Worm (Caenorhabditis elegans): ENCODE measurements around the gene fbxb-104.

Gene fbxb-104

DNA sequence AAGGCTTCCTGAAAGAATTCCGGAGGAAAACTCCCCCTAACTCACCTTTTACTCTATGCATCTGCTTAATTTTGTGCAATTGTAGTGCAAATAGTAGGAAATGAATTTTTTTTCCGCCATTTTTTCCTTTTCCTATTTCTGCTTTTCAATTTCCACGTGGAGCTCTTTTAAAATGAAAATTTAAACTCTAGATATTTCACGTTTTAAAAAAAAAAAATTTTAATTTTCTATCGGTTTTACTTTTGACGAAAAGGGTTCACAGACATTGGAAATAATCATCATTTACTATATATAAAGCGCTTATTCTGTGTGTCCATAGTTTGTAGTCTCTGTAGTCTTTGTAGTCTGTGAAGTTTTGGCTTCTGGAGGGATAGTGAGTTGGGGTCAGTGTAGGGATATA is 4.5 kb upstream of the fbxb-104 start, which contains the start of gene Y49F6B.8:
Gene Y49F6B.8, minus strand, starts transcription at position 101 of the 400 bp plus-strand sequence.
- no peak for TF ChIP-seq zip-8 (tag; optimal IDR thresholded peaks at IDR 0.05)
- TF ChIP-seq M03D4.4 (tag; optimal IDR thresholded peaks at IDR 0.05) = no peak
- TF ChIP-seq hlh-1 (tag; optimal IDR thresholded peaks at IDR 0.05) = no peak
- TF ChIP-seq sem-2 (GFP tag; optimal IDR thresholded peaks at IDR 0.05) = no peak
- no peak for TF ChIP-seq bed-3 (GFP tag; optimal IDR thresholded peaks at IDR 0.05)
- TF ChIP-seq unc-39 (tag; optimal IDR thresholded peaks at IDR 0.05) = no peak
- TF ChIP-seq ceh-43 (GFP tag; optimal IDR thresholded peaks at IDR 0.05) = no peak
- no peak for TF ChIP-seq nhr-2 (tag; optimal IDR thresholded peaks at IDR 0.05)
- no peak for TF ChIP-seq mls-2 (tag; optimal IDR thresholded peaks at IDR 0.05)
- TF ChIP-seq lin-32 (GFP tag; optimal IDR thresholded peaks at IDR 0.05) = no peak

ce11 chrII:3476536-3476935 is 535 bp downstream of the fbxb-104 start:
- no peak for TF ChIP-seq lin-32 (GFP tag; optimal IDR thresholded peaks at IDR 0.05)
- no peak for TF ChIP-seq nhr-76 (tag; optimal IDR thresholded peaks at IDR 0.05)
- TF ChIP-seq pha-4 (tag; optimal IDR thresholded peaks at IDR 0.05) = no peak
- TF ChIP-seq ceh-83 (GFP tag; optimal IDR thresholded peaks at IDR 0.05) = no peak
- no peak for TF ChIP-seq flh-1 (GFP tag; optimal IDR thresholded peaks at IDR 0.05)
- TF ChIP-seq ceh-43 (GFP tag; optimal IDR thresholded peaks at IDR 0.05) = no peak
- TF ChIP-seq ceh-39 (tag; optimal IDR thresholded peaks at IDR 0.05) = no peak
- TF ChIP-seq nhr-2 (tag; optimal IDR thresholded peaks at IDR 0.05) = no peak
- no peak for TF ChIP-seq M03D4.4 (tag; optimal IDR thresholded peaks at IDR 0.05)
- no peak for TF ChIP-seq elt-3 (tag; optimal IDR thresholded peaks at IDR 0.05)
- no peak for TF ChIP-seq zip-8 (tag; optimal IDR thresholded peaks at IDR 0.05)
- no peak for TF ChIP-seq drap-1 (GFP tag; optimal IDR thresholded peaks at IDR 0.05)
- no peak for TF ChIP-seq unc-120 (tag; optimal IDR thresholded peaks at IDR 0.05; ENCODE audit: poor library complexity, severe bottlenecking)

DNA sequence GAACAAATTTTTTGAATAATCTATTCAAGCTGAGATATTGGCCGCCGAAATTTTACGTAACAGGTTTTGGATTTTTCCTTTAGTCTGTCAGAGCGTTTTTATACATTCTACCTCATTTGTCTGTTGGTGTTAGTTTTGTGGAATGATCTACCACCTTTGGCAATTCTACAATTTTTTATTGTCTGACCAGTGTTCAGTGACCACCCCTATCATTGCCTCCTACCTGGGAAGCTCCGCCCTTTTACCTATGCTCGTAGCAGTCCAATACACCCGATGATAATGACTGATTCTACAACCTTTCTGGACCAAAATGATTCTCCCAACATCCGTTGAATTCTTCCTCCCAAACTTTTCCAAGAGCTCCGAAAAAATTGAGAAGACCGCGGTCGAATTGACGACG is 3.3 kb downstream of the fbxb-104 start, which contains the start of gene sdz-32:
Gene sdz-32, plus strand, starts transcription at position 301 of the 400 bp plus-strand sequence.
- TF ChIP-seq ceh-83 (GFP tag; optimal IDR thresholded peaks at IDR 0.05) (no peak), snpc-4 (tag; optimal IDR thresholded peaks at IDR 0.05) (no peak), flh-1 (GFP tag; optimal IDR thresholded peaks at IDR 0.05) (no peak), unc-39 (tag; optimal IDR thresholded peaks at IDR 0.05) (no peak), nhr-237 (tag; optimal IDR thresholded peaks at IDR 0.05) (no peak), mls-2 (tag; optimal IDR thresholded peaks at IDR 0.05) (no peak), hlh-1 (tag; optimal IDR thresholded peaks at IDR 0.05) (no peak), lsy-2 (tag; optimal IDR thresholded peaks at IDR 0.05) (no peak), tbx-8 (GFP tag; optimal IDR thresholded peaks at IDR 0.05) (no peak)

ce11 chrII:3472817-3473216 is 4.3 kb downstream of the fbxb-104 start, which contains the start of gene Y49F6B.6:
Gene Y49F6B.6 (plus strand): TSS chrII:3473117.
- no peak for TF ChIP-seq blmp-1 (tag; optimal IDR thresholded peaks at IDR 0.05)
- TF ChIP-seq elt-1 (tag; optimal IDR thresholded peaks at IDR 0.05; ENCODE audit: borderline replicate concordance, insufficient read depth) = no peak
- TF ChIP-seq ceh-83 (GFP tag; optimal IDR thresholded peaks at IDR 0.05) = no peak
- no peak for TF ChIP-seq ceh-43 (GFP tag; optimal IDR thresholded peaks at IDR 0.05)
- TF ChIP-seq lin-13 (tag; optimal IDR thresholded peaks at IDR 0.05) = no peak
- TF ChIP-seq mep-1 (tag; optimal IDR thresholded peaks at IDR 0.05) = no peak
- no peak for TF ChIP-seq sem-2 (GFP tag; optimal IDR thresholded peaks at IDR 0.05)
- TF ChIP-seq tbx-8 (GFP tag; optimal IDR thresholded peaks at IDR 0.05) = no peak
- no peak for TF ChIP-seq pha-4 (tag; optimal IDR thresholded peaks at IDR 0.05)
- TF ChIP-seq mls-2 (tag; optimal IDR thresholded peaks at IDR 0.05) = no peak
- no peak for TF ChIP-seq bed-3 (GFP tag; optimal IDR thresholded peaks at IDR 0.05)
- no peak for TF ChIP-seq ceh-39 (tag; optimal IDR thresholded peaks at IDR 0.05)
- TF ChIP-seq unc-120 (tag; optimal IDR thresholded peaks at IDR 0.05; ENCODE audit: poor library complexity, severe bottlenecking) = no peak
- no peak for TF ChIP-seq ham-2 (GFP tag; optimal IDR thresholded peaks at IDR 0.05)
- no peak for TF ChIP-seq elt-3 (tag; optimal IDR thresholded peaks at IDR 0.05)

- TF ChIP-seq nhr-2 (tag; optimal IDR thresholded peaks at IDR 0.05) = no peak
- TF ChIP-seq zip-8 (tag; optimal IDR thresholded peaks at IDR 0.05) = no peak
- TF ChIP-seq sptf-1 (tag; optimal IDR thresholded peaks at IDR 0.05) = no peak
- TF ChIP-seq M03D4.4 (tag; optimal IDR thresholded peaks at IDR 0.05) = no peak
- TF ChIP-seq lin-32 (GFP tag; optimal IDR thresholded peaks at IDR 0.05) = no peak
- TF ChIP-seq nhr-28 (tag; optimal IDR thresholded peaks at IDR 0.05) = no peak
- TF ChIP-seq flh-1 (GFP tag; optimal IDR thresholded peaks at IDR 0.05) = no peak
- TF ChIP-seq nhr-12 (tag; optimal IDR thresholded peaks at IDR 0.05) = no peak
- no peak for TF ChIP-seq nhr-237 (tag; optimal IDR thresholded peaks at IDR 0.05)
Measured at ce11 chrII:3472316-3472715, 4.8 kb downstream of the fbxb-104 start, which contains the start of gene Y49F6B.12. Gene Y49F6B.12 (minus strand): TSS chrII:3472416.

Measured in whole organism, mixed stage, embryonic.